Worm (Caenorhabditis elegans) whole organism, dauer: Measurements from ENCODE around the gene fis-1.

Experiments used
- unc-62 ChIP-seq: sonication (generic microtip); optimal IDR thresholded peaks from 2 replicates; lab custom pipeline; 2017; ENCODE audit warnings: missing biosample characterization, missing genetic modification reagents, missing genetic modification characterization

The fis-1 gene

ce11 chrII:6729331-6729730 is 25.6 kb upstream of the fis-1 start, which contains the start of gene T14B4.8:
TSS of gene T14B4.8 (minus strand) at chrII:6729390.
- no peak for TF ChIP-seq unc-62

ce11 chrII:6733718-6734117 is 21.3 kb upstream of the fis-1 start, which contains the start of gene T14B4.9:
TSS of gene T14B4.9 (minus strand) at chrII:6733818.
- TF ChIP-seq unc-62: no peak

- no peak for TF ChIP-seq unc-62
These were observed 20.3 kb upstream of the fis-1 start, which contains the start of gene T14B4.3 for ce11 chrII:6734674-6735073. TSS of gene T14B4.3 (plus strand) at chrII:6734937.

DNA sequence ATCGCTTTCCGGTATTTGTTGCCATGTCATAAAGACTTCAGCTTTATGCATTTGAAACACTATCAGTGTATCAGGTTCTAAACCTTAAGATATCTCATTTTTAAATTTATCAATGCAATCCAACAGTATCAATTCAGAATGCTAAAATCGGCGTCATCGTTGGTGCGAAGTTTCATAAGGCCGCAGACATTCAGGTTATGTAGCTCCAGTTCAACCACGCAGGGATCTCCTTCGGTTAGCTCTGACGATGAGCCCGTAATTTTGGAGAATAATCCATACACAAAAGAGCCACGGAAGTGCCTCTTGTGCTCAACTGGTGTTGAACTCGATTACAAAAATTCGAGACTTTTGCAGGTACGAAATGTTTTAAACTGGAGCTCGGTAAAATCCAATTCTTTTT is 18.9 kb upstream of the fis-1 start, which contains the start of gene mrps-18.C:
TSS of gene mrps-18.C (plus strand) at position 138 of the 400 bp plus-strand sequence.
- TF ChIP-seq unc-62: no peak

ce11 chrII:6736604-6737003 is 18.4 kb upstream of the fis-1 start, which contains the start of gene T14B4.1:
TSS of gene T14B4.1 (plus strand) at chrII:6736904.
- TF ChIP-seq unc-62: no peak

DNA sequence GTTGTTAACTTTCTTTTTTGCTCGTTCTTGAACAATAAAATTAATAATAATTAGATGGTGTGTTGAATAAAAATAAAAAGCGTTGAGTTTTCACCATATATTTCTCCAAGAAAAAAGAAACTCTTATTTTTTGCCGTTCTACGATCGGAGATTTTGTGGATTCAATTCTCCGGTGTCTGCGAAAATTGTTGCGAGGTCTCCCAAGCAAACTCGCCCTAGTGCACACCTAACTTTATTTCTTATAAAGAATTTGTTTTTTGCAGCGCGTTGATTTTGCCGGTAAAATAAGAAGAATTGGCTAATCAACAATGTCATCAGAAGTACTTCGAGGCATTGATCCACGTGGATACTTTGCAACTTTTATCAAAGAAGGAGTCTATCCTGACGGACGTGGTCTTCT is 13.5 kb upstream of the fis-1 start, which contains the start of gene exos-8:
TSS of gene exos-8 (plus strand) at position 264 of the 400 bp plus-strand sequence.
- TF ChIP-seq unc-62: no peak

- TF ChIP-seq unc-62: no peak
These were observed 12.4 kb upstream of the fis-1 start, which contains the start of gene F41G3.6 for ce11 chrII:6742614-6743013. TSS of gene F41G3.6 (plus strand) at chrII:6742914.

- TF ChIP-seq unc-62: no peak
These were observed 10.3 kb upstream of the fis-1 start, which contains the start of gene ins-15 for ce11 chrII:6744648-6745047. TSS of gene ins-15 (minus strand) at chrII:6744748.

ce11 chrII:6745783-6746182 is 9.2 kb upstream of the fis-1 start, which contains the start of gene ins-14:
TSS of gene ins-14 (minus strand) at chrII:6745814.
- no peak for TF ChIP-seq unc-62

DNA sequence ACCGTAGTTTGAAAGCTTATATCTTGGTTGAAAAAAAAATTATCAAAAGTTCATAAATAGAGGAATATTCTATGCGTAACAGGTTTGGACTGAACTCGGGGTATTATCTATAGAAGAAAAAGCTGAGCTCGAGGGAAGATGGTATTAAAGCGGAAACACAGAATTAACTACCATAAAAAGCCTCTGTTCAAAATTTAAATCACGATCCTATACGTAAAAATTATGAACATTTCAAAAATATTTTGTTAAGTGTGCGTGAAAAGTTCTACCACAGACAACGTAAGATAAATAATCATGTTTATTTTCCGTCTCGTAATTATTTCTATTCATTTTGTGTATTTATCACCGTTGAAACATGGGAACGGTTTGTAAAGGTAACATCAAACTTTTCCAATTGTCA is 8.6 kb upstream of the fis-1 start, which contains the start of gene F41G3.5:
TSS of gene F41G3.5 (plus strand) at position 301 of the 400 bp plus-strand sequence.
- no peak for TF ChIP-seq unc-62

- TF ChIP-seq unc-62: no peak
These were observed 5.6 kb upstream of the fis-1 start, which contains the start of gene F41G3.10 for ce11 chrII:6749422-6749821. TSS of gene F41G3.10 (minus strand) at chrII:6749522.

ce11 chrII:6750929-6751328 is 4.0 kb upstream of the fis-1 start, which contains the start of gene F41G3.20:
TSS of gene F41G3.20 (minus strand) at chrII:6751029.
- no peak for TF ChIP-seq unc-62

ce11 chrII:6752027-6752426 is 2.9 kb upstream of the fis-1 start, which contains the start of gene F41G3.19:
TSS of gene F41G3.19 (minus strand) at chrII:6752127.
- no peak for TF ChIP-seq unc-62

ce11 chrII:6752850-6753249 is 2.1 kb upstream of the fis-1 start, which contains the start of gene F41G3.21:
TSS of gene F41G3.21 (minus strand) at chrII:6752950.
- no peak for TF ChIP-seq unc-62

ce11 chrII:6756232-6756631 is 1.3 kb downstream of the fis-1 start, which contains the start of gene F41G3.3:
TSS of gene F41G3.3 (plus strand) at chrII:6756532.
- TF ChIP-seq unc-62: no peak

ce11 chrII:6764734-6765133 is 9.8 kb downstream of the fis-1 start, which contains the start of gene nlp-50:
TSS of gene nlp-50 (plus strand) at chrII:6765034.
- TF ChIP-seq unc-62: no peak

DNA sequence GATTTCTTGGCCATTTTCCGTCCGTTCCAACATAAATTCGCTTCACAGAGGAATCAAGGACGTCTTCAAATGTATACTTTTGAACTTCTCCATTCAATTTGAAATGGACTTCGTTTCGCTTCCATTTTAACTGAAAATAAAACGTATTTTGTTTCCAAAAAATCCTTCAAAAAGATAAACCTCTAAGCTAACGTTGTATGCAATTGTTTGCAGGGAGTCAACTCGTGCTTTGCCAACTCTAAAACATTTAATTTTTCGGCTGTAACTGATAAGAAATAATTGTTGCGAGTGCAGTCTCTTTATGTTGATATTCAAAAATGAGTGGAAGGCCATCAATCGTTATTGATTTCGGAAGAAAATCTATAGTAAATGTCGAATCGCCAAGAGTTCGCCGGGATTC is 13.0 kb downstream of the fis-1 start, which contains the start of gene F41G3.18:
TSS of gene F41G3.18 (plus strand) at position 301 of the 400 bp plus-strand sequence.
- no peak for TF ChIP-seq unc-62

DNA sequence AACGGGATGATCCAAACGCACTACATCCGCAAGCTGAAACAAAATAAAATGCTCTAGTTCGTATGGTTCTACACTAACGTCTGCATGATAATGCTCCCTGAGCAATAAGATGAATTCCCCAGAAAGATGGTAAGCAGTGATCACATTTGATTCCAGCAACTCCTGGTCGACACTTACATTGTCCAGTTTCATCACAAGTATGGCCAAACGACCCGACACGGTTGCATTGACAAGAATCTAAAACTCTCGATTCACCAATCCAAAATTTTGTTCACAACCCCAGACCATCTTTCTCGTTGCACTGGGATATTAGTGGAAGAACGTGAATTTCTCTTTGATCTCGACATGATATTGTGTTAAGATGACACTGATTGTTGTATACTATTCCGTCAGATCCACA is 15.1 kb downstream of the fis-1 start:
- no peak for TF ChIP-seq unc-62
